Fruit fly (Drosophila melanogaster) whole organism, prepupa: ENCODE results near the gene sick.

Experiments
- Blimp-1 ChIP-seq: fragments of 200-800 bp; sonication (Bioruptor generic); optimal IDR thresholded peaks from 3 replicates; lab custom pipeline; 2017; ENCODE audit warnings: missing biosample characterization, missing genetic modification characterization, mild to moderate bottlenecking, moderate library complexity, missing genetic modification reagents
- CG10631 ChIP-seq: fragments of 200-800 bp; sonication (Bioruptor generic); optimal IDR thresholded peaks from 2 replicates; lab custom pipeline; 2016; ENCODE audit warnings: missing biosample characterization, missing genetic modification characterization
- CG10669 ChIP-seq: fragments of 200-800 bp; sonication (Bioruptor generic); optimal IDR thresholded peaks from 3 replicates; lab custom pipeline; 2018; ENCODE audit warnings: missing biosample characterization, mild to moderate bottlenecking, missing genetic modification characterization, moderate library complexity
- CG11294 ChIP-seq: fragments of 200-800 bp; sonication (Bioruptor generic); IDR thresholded peaks from 2 replicates; pipeline ENCODE4 v1.3.6; 2022; ENCODE audit warnings: missing biosample characterization, missing genetic modification characterization
- CG11762 ChIP-seq: fragments of 200-800 bp; sonication (Bioruptor generic); optimal IDR thresholded peaks from 3 replicates; lab custom pipeline; 2016; ENCODE audit warnings: missing biosample characterization, missing genetic modification characterization; ENCODE audit not compliant: insufficient read depth
- CG11902 ChIP-seq: fragments of 200-800 bp; sonication (Bioruptor generic); optimal IDR thresholded peaks from 3 replicates; lab custom pipeline; 2016; ENCODE audit warnings: missing biosample characterization, missing genetic modification characterization
- CG15336 ChIP-seq: fragments of 200-800 bp; sonication (Bioruptor generic); IDR thresholded peaks from 2 replicates; pipeline ENCODE4 v1.3.6; 2022; ENCODE audit warnings: missing biosample characterization, missing genetic modification characterization
- CG1621 ChIP-seq: fragments of 200-800 bp; sonication (Bioruptor generic); optimal IDR thresholded peaks from 3 replicates; lab custom pipeline; 2018; ENCODE audit warnings: missing biosample characterization, mild to moderate bottlenecking, missing genetic modification characterization
- CG16779 ChIP-seq: fragments of 200-800 bp; sonication (Bioruptor generic); optimal IDR thresholded peaks from 3 replicates; lab custom pipeline; 2017; ENCODE audit warnings: missing biosample characterization, mild to moderate bottlenecking, missing genetic modification characterization
- CG3032 ChIP-seq: fragments of 200-800 bp; optimal IDR thresholded peaks from 2 replicates; lab custom pipeline; 2019; ENCODE audit warnings: missing biosample characterization, mild to moderate bottlenecking, missing genetic modification characterization, moderate library complexity
- CG31627 ChIP-seq: fragments of 200-800 bp; sonication (Bioruptor generic); optimal IDR thresholded peaks from 3 replicates; lab custom pipeline; 2016; ENCODE audit warnings: missing biosample characterization, missing genetic modification characterization
- CG32006 ChIP-seq: fragments of 200-800 bp; sonication (Bioruptor generic); optimal IDR thresholded peaks from 3 replicates; lab custom pipeline; 2017; ENCODE audit warnings: missing biosample characterization, mild to moderate bottlenecking, missing genetic modification characterization
- CG34406 ChIP-seq: fragments of 200-800 bp; sonication (Bioruptor generic); optimal IDR thresholded peaks from 3 replicates; lab custom pipeline; 2016; ENCODE audit warnings: missing biosample characterization, missing genetic modification characterization
- CG3919 ChIP-seq: fragments of 200-800 bp; sonication (Bioruptor generic); optimal IDR thresholded peaks from 3 replicates; lab custom pipeline; 2016; ENCODE audit warnings: missing biosample characterization, missing genetic modification characterization
- CG4318 ChIP-seq: fragments of 200-800 bp; sonication (Bioruptor generic); optimal IDR thresholded peaks from 3 replicates; lab custom pipeline; 2017; ENCODE audit warnings: missing biosample characterization, mild to moderate bottlenecking, missing genetic modification characterization
- CG6163 ChIP-seq: fragments of 200-800 bp; sonication (Bioruptor generic); IDR thresholded peaks from 3 replicates; pipeline ENCODE4 v1.3.6; 2022; ENCODE audit warnings: missing biosample characterization, missing genetic modification characterization
- CG6276 ChIP-seq: fragments of 200-800 bp; sonication (Bioruptor generic); optimal IDR thresholded peaks from 2 replicates; lab custom pipeline; 2017; ENCODE audit warnings: missing biosample characterization, mild to moderate bottlenecking, missing genetic modification characterization
- CG6792 ChIP-seq: fragments of 200-800 bp; sonication (Bioruptor generic); optimal IDR thresholded peaks from 3 replicates; lab custom pipeline; 2016; ENCODE audit warnings: missing biosample characterization, missing genetic modification characterization
- CG6808 ChIP-seq: fragments of 200-800 bp; sonication (Bioruptor generic); optimal IDR thresholded peaks from 3 replicates; lab custom pipeline; 2017; ENCODE audit warnings: missing biosample characterization, missing genetic modification characterization, mild to moderate bottlenecking, moderate library complexity, missing genetic modification reagents
- CG7368 ChIP-seq: fragments of 200-800 bp; sonication (Bioruptor generic); optimal IDR thresholded peaks from 3 replicates; lab custom pipeline; 2016; ENCODE audit warnings: missing biosample characterization, missing genetic modification characterization
- CG8319 ChIP-seq: fragments of 200-800 bp; sonication (Bioruptor generic); optimal IDR thresholded peaks from 3 replicates; lab custom pipeline; 2016; ENCODE audit warnings: missing biosample characterization, missing genetic modification characterization
- CG9139 ChIP-seq: fragments of 200-800 bp; sonication (Bioruptor generic); optimal IDR thresholded peaks from 3 replicates; lab custom pipeline; 2017; ENCODE audit warnings: missing biosample characterization, mild to moderate bottlenecking, missing genetic modification characterization
- Eip75B ChIP-seq: fragments of 200-800 bp; sonication (Bioruptor generic); optimal IDR thresholded peaks from 3 replicates; lab custom pipeline; 2016; ENCODE audit warnings: missing biosample characterization, missing genetic modification characterization
- Eip78C ChIP-seq: fragments of 200-800 bp; sonication (Bioruptor generic); peaks from one replicate; lab custom pipeline; 2016; ENCODE audit warnings: missing biosample characterization, missing genetic modification characterization
- Ets21C ChIP-seq: fragments of 200-800 bp; sonication (Bioruptor generic); optimal IDR thresholded peaks from 3 replicates; lab custom pipeline; 2016; ENCODE audit warnings: missing biosample characterization, missing genetic modification characterization
- Ets96B ChIP-seq: fragments of 200-800 bp; optimal IDR thresholded peaks from 2 replicates; lab custom pipeline; 2019; ENCODE audit warnings: missing biosample characterization, mild to moderate bottlenecking, missing genetic modification characterization, moderate library complexity
- Gug ChIP-seq: fragments of 200-800 bp; sonication (Bioruptor generic); IDR thresholded peaks from 2 replicates; pipeline ENCODE4 v1.3.6; 2022; ENCODE audit warnings: missing biosample characterization, missing genetic modification characterization
- Hr39 ChIP-seq: fragments of 200-800 bp; sonication (Bioruptor generic); optimal IDR thresholded peaks from 2 replicates; lab custom pipeline; 2016; ENCODE audit warnings: missing biosample characterization, missing genetic modification characterization
- Hr4 ChIP-seq: fragments of 200-800 bp; sonication (Bioruptor generic); optimal IDR thresholded peaks from 3 replicates; lab custom pipeline; 2016; ENCODE audit warnings: missing biosample characterization, missing genetic modification characterization
- Lpt ChIP-seq: fragments of 200-800 bp; sonication (Bioruptor generic); optimal IDR thresholded peaks from 3 replicates; lab custom pipeline; 2016; ENCODE audit warnings: missing biosample characterization, missing genetic modification characterization
- Smox ChIP-seq: fragments of 200-800 bp; sonication (Bioruptor generic); optimal IDR thresholded peaks from 3 replicates; lab custom pipeline; 2016; ENCODE audit warnings: missing biosample characterization, missing genetic modification characterization
- Sox14 ChIP-seq: fragments of 200-800 bp; sonication (Bioruptor generic); optimal IDR thresholded peaks from 3 replicates; lab custom pipeline; 2016; ENCODE audit warnings: missing biosample characterization, missing genetic modification characterization
- Sox15 ChIP-seq: fragments of 200-800 bp; sonication (Bioruptor generic); optimal IDR thresholded peaks from 3 replicates; lab custom pipeline; 2016; ENCODE audit warnings: missing biosample characterization, missing genetic modification characterization
- acj6 ChIP-seq: fragments of 200-800 bp; sonication (Bioruptor generic); optimal IDR thresholded peaks from 3 replicates; lab custom pipeline; 2016; ENCODE audit warnings: missing biosample characterization, missing genetic modification characterization
- dac ChIP-seq: fragments of 200-800 bp; sonication (Bioruptor generic); optimal IDR thresholded peaks from 2 replicates; lab custom pipeline; 2017; ENCODE audit warnings: missing biosample characterization, mild to moderate bottlenecking, missing genetic modification characterization
- dsx ChIP-seq: fragments of 200-800 bp; optimal IDR thresholded peaks from 3 replicates; lab custom pipeline; 2019; ENCODE audit warnings: missing biosample characterization, mild to moderate bottlenecking, missing genetic modification characterization, moderate library complexity; ENCODE audit not compliant: poor library complexity, severe bottlenecking
- eg ChIP-seq: fragments of 200-800 bp; sonication (Bioruptor generic); IDR thresholded peaks from 3 replicates; pipeline ENCODE4 v1.3.6; 2022; ENCODE audit warnings: missing biosample characterization, missing genetic modification characterization
- fd59A ChIP-seq: fragments of 200-800 bp; sonication (Bioruptor generic); optimal IDR thresholded peaks from 2 replicates; lab custom pipeline; 2017; ENCODE audit warnings: missing biosample characterization, mild to moderate bottlenecking, missing genetic modification characterization, missing genetic modification reagents
- fd85E ChIP-seq: fragments of 200-800 bp; sonication (Bioruptor generic); optimal IDR thresholded peaks from 3 replicates; lab custom pipeline; 2016; ENCODE audit warnings: missing biosample characterization, missing genetic modification characterization
- fkh ChIP-seq: fragments of 200-800 bp; sonication (Bioruptor generic); optimal IDR thresholded peaks from 3 replicates; lab custom pipeline; 2017; ENCODE audit warnings: missing biosample characterization, mild to moderate bottlenecking, missing genetic modification characterization, moderate library complexity
- net ChIP-seq: fragments of 200-800 bp; sonication (Bioruptor generic); optimal IDR thresholded peaks from 3 replicates; lab custom pipeline; 2016; ENCODE audit warnings: missing biosample characterization, missing genetic modification characterization
- pdm3 ChIP-seq: fragments of 200-800 bp; sonication (Bioruptor generic); optimal IDR thresholded peaks from 3 replicates; lab custom pipeline; 2016; ENCODE audit warnings: missing biosample characterization, missing genetic modification characterization
- salr ChIP-seq, 2 experiments: fragments of 200-800 bp; sonication (Bioruptor generic); optimal IDR thresholded peaks; 3 replicates each; lab custom pipeline; 2016 to 2018; ENCODE audit warnings: missing biosample characterization in 2 of 2, missing genetic modification characterization in 2 of 2, mild to moderate bottlenecking in 1 of 2
- ss ChIP-seq, 2 experiments: fragments of 200-800 bp; sonication (Bioruptor generic); optimal IDR thresholded peaks; 2 replicates in 1 of 2; 3 replicates in 1 of 2; lab custom pipeline; 2017 to 2018; ENCODE audit warnings: mild to moderate bottlenecking in 2 of 2, missing biosample characterization in 2 of 2, missing genetic modification characterization in 2 of 2, moderate library complexity in 1 of 2
- svp ChIP-seq: fragments of 200-800 bp; sonication (Bioruptor generic); peaks from one replicate; lab custom pipeline; 2016; ENCODE audit warnings: missing biosample characterization, missing genetic modification characterization
- vri ChIP-seq: fragments of 200-800 bp; sonication (Bioruptor generic); optimal IDR thresholded peaks from 3 replicates; lab custom pipeline; 2016; ENCODE audit warnings: missing biosample characterization, mild to moderate bottlenecking, missing genetic modification characterization

Gene sick

dm6 chr2L:19897027-19897426 is 100.9 kb downstream of the sick start:
- TF ChIP-seq CG11762 (no peak), svp (no peak), CG4318 (GFP tag; lab: Kevin White, UChicago) (no peak)

dm6 chr2L:19898540-19899300 is 102.6 kb downstream of the sick start:
- TF ChIP-seq dac (GFP tag; lab: Kevin White, UChicago), result no peak
- TF ChIP-seq CG10631 (GFP tag; lab: Kevin White, UChicago), result no peak
- TF ChIP-seq CG31627 (GFP tag; lab: Kevin White, UChicago), result no peak
- TF ChIP-seq Ets96B (tag; lab: Kevin White, UChicago), result no peak
- no peak for TF ChIP-seq net
- TF ChIP-seq CG6163 (GFP tag; lab: Robert Waterston, UW), result no peak
- TF ChIP-seq CG6808 (GFP tag; lab: Kevin White, UChicago), result no peak
- TF ChIP-seq ss (GFP tag; optimal IDR thresholded peaks at IDR 0.05; lab: Kevin White, UChicago), result no peak
- TF ChIP-seq, all 60 proteins: peak for 0

- TF ChIP-seq net (no peak), CG16779 (tag; lab: Kevin White, UChicago) (no peak), CG10669 (no peak), CG3032 (tag; lab: Kevin White, UChicago) (no peak), Hr4 (peak; percentile 12), CG6276 (GFP tag; lab: Kevin White, UChicago) (peak; percentile 23), acj6 (GFP tag; lab: Kevin White, UChicago) (peak; percentile 3), CG11294 (GFP tag; lab: Robert Waterston, UW) (no peak), CG11902 (GFP tag; lab: Kevin White, UChicago) (no peak), CG6792 (GFP tag; lab: Kevin White, UChicago) (no peak), CG34406 (GFP tag; lab: Kevin White, UChicago) (no peak), Sox15 (GFP tag; lab: Kevin White, UChicago) (no peak), CG3919 (no peak), CG9139 (GFP tag; lab: Kevin White, UChicago) (no peak), eg (GFP tag; lab: Robert Waterston, UW) (peak; percentile 50; the same call in 1 of the 3 replicates), Smox (GFP tag; lab: Kevin White, UChicago) (no peak), CG15336 (GFP tag; lab: Robert Waterston, UW) (0 out of 2 replicates have a peak, but pooled peaks have one; percentile 40), CG1621 (tag; lab: Kevin White, UChicago) (no peak), Eip75B (GFP tag; lab: Kevin White, UChicago) (no peak), fd59A (GFP tag; lab: Kevin White, UChicago) (no peak), CG10631 (GFP tag; lab: Kevin White, UChicago) (no peak), Lpt (no peak), dac (GFP tag; lab: Kevin White, UChicago) (peak; percentile 27), ss (GFP tag; optimal IDR thresholded peaks at IDR 0.05; lab: Kevin White, UChicago) (no peak), CG7368 (GFP tag; lab: Kevin White, UChicago) (no peak), Blimp-1 (no peak), CG4318 (GFP tag; lab: Kevin White, UChicago) (peak; percentile 1), Sox14 (GFP tag; lab: Kevin White, UChicago) (peak; percentile 0), Ets96B (tag; lab: Kevin White, UChicago) (peak; percentile 3), CG32006 (GFP tag; lab: Kevin White, UChicago) (peak; percentile 54), Eip78C (GFP tag; lab: Kevin White, UChicago) (peak; percentile 21), CG6808 (GFP tag; lab: Kevin White, UChicago) (no peak), salr (GFP tag; optimal IDR thresholded peaks at IDR 0.05; lab: Kevin White, UChicago) (no peak), Ets21C (GFP tag; lab: Kevin White, UChicago) (no peak), pdm3 (GFP tag; lab: Kevin White, UChicago) (no peak), vri (GFP tag; lab: Kevin White, UChicago) (no peak), Gug (GFP tag; lab: Robert Waterston, UW) (no peak), CG8319 (no peak), Hr39 (no peak), dsx (GFP tag; lab: Kevin White, UChicago) (no peak), fkh (no peak), fd85E (GFP tag; lab: Kevin White, UChicago) (no peak)
Measured at dm6 chr2L:19899498-19899897, 103.3 kb downstream of the sick start.
